Worm (Caenorhabditis elegans) whole organism, L2 larva: ENCODE data around the gene K09C6.3.
A peak's percentile ranks its signal among the peaks of the same experiment; 100 is the strongest.
"Not testable (repeated sequence)": the region's sequence is repeated elsewhere in the genome, so short reads cannot be mapped to it uniquely, and the experiment has no call there.

ENCODE experiments used
- R02D3.7 ChIP-seq: fragments of 150-350 bp; optimal IDR thresholded peaks from 2 replicates; lab custom pipeline; 2014; ENCODE audit warnings: missing biosample characterization, missing genetic modification characterization
- aly-2 ChIP-seq: fragments of 150-350 bp; optimal IDR thresholded peaks from 2 replicates; lab custom pipeline; 2014; ENCODE audit warnings: missing biosample characterization, missing genetic modification characterization
- ama-1 ChIP-seq: fragments of 150-350 bp; optimal IDR thresholded peaks from 2 replicates; lab custom pipeline; 2018; ENCODE audit warnings: inconsistent platforms
- blmp-1 ChIP-seq: sonication (generic microtip); optimal IDR thresholded peaks from 2 replicates; lab custom pipeline; 2017; ENCODE audit warnings: missing genetic modification characterization, mild to moderate bottlenecking, missing compliant biosample characterization, antibody characterized with exemption, moderate library complexity; ENCODE audit not compliant: insufficient read depth
- ceh-16 ChIP-seq: fragments of 150-350 bp; optimal IDR thresholded peaks from 2 replicates; lab custom pipeline; 2014; ENCODE audit warnings: missing biosample characterization, missing genetic modification characterization
- ceh-82 ChIP-seq: fragments of 150-350 bp; optimal IDR thresholded peaks from 2 replicates; lab custom pipeline; 2014; ENCODE audit warnings: missing biosample characterization, missing genetic modification characterization
- crh-2 ChIP-seq: sonication (generic microtip); optimal IDR thresholded peaks from 2 replicates; lab custom pipeline; 2017; ENCODE audit warnings: missing biosample characterization, missing genetic modification characterization
- dmd-4 ChIP-seq: sonication (generic microtip); optimal IDR thresholded peaks from 2 replicates; lab custom pipeline; 2017; ENCODE audit warnings: missing biosample characterization, missing genetic modification characterization
- egl-27 ChIP-seq: sonication (generic microtip); optimal IDR thresholded peaks from 3 replicates; lab custom pipeline; 2017; ENCODE audit warnings: missing biosample characterization, missing genetic modification reagents, missing genetic modification characterization
- elt-3 ChIP-seq: sonication (generic microtip); optimal IDR thresholded peaks from 2 replicates; lab custom pipeline; 2017; ENCODE audit warnings: missing biosample characterization, missing genetic modification characterization
- fos-1 ChIP-seq: fragments of 150-350 bp; optimal IDR thresholded peaks from 2 replicates; lab custom pipeline; 2014; ENCODE audit warnings: missing biosample characterization, missing genetic modification characterization
- gmeb-1 ChIP-seq: fragments of 150-350 bp; optimal IDR thresholded peaks from 2 replicates; lab custom pipeline; 2014; ENCODE audit warnings: missing biosample characterization, missing genetic modification characterization
- lin-39 ChIP-seq: fragments of 150-350 bp; optimal IDR thresholded peaks from 2 replicates; lab custom pipeline; 2014; ENCODE audit warnings: missing biosample characterization, missing genetic modification reagents, missing genetic modification characterization
- lsy-2 ChIP-seq, 2 experiments: fragments of 150-350 bp in 1 of 2; sonication (generic microtip) in 1 of 2; optimal IDR thresholded peaks; 2 replicates each; lab custom pipeline; 2014 to 2017; ENCODE audit warnings: missing biosample characterization in 2 of 2, missing genetic modification characterization in 2 of 2
- mab-5 ChIP-seq: fragments of 150-350 bp; optimal IDR thresholded peaks from 2 replicates; lab custom pipeline; 2014; ENCODE audit warnings: missing biosample characterization, missing genetic modification characterization
- mdl-1 ChIP-seq, 2 experiments: fragments of 150-350 bp in 1 of 2; sonication (generic microtip) in 1 of 2; optimal IDR thresholded peaks; 2 replicates each; lab custom pipeline; 2017; ENCODE audit warnings: missing biosample characterization in 2 of 2, missing genetic modification characterization in 2 of 2
- nhr-10 ChIP-seq: sonication (generic microtip); optimal IDR thresholded peaks from 2 replicates; lab custom pipeline; 2017; ENCODE audit warnings: missing biosample characterization, missing genetic modification characterization
- nhr-12 ChIP-seq: fragments of 150-350 bp; optimal IDR thresholded peaks from 2 replicates; lab custom pipeline; 2014; ENCODE audit warnings: missing biosample characterization, missing genetic modification characterization
- nhr-129 ChIP-seq: fragments of 150-350 bp; optimal IDR thresholded peaks from 2 replicates; lab custom pipeline; 2014; ENCODE audit warnings: missing biosample characterization, missing genetic modification characterization
- nhr-6 ChIP-seq: fragments of 150-350 bp; optimal IDR thresholded peaks from 2 replicates; lab custom pipeline; 2014; ENCODE audit warnings: missing biosample characterization, missing genetic modification characterization
- nhr-77 ChIP-seq: fragments of 150-350 bp; optimal IDR thresholded peaks from 2 replicates; lab custom pipeline; 2014; ENCODE audit warnings: missing biosample characterization, missing genetic modification characterization
- peb-1 ChIP-seq: fragments of 150-350 bp; optimal IDR thresholded peaks from 2 replicates; lab custom pipeline; 2014; ENCODE audit warnings: missing biosample characterization, missing genetic modification characterization
- sem-4 ChIP-seq: fragments of 150-350 bp; optimal IDR thresholded peaks from 2 replicates; lab custom pipeline; 2014; ENCODE audit warnings: missing biosample characterization, missing genetic modification reagents, missing genetic modification characterization
- skn-1 ChIP-seq: sonication (generic microtip); optimal IDR thresholded peaks from 2 replicates; lab custom pipeline; 2017; ENCODE audit warnings: missing biosample characterization, missing genetic modification characterization
- snpc-4 ChIP-seq: fragments of 150-350 bp; optimal IDR thresholded peaks from 2 replicates; lab custom pipeline; 2014; ENCODE audit warnings: missing biosample characterization, missing genetic modification characterization
- unc-39 ChIP-seq: fragments of 150-350 bp; optimal IDR thresholded peaks from 2 replicates; lab custom pipeline; 2014; ENCODE audit warnings: missing biosample characterization, missing genetic modification characterization
- unc-62 ChIP-seq: fragments of 150-350 bp; optimal IDR thresholded peaks from 2 replicates; lab custom pipeline; 2014; ENCODE audit warnings: missing biosample characterization, missing genetic modification reagents, missing genetic modification characterization
- ztf-4 ChIP-seq: fragments of 150-350 bp; optimal IDR thresholded peaks from 2 replicates; lab custom pipeline; 2014; ENCODE audit warnings: missing biosample characterization, missing genetic modification characterization

Gene K09C6.3

ce11 chrV:843118-843517 lies 9.2 kb upstream of the K09C6.3 start, which contains the start of gene K09C6.8:
Gene K09C6.8 (minus strand): TSS chrV:843218.
- not testable (repeated sequence) for TF ChIP-seq nhr-77 (tag; lab: Kevin White, UChicago); fos-1; mab-5

- TF ChIP-seq R02D3.7 (tag; lab: Kevin White, UChicago) (no peak), egl-27 (tag; lab: Kevin White, UChicago) (no peak), mdl-1 (tag; optimal IDR thresholded peaks at IDR 0.05; lab: Kevin White, UChicago) (no peak), lin-39 (no peak), peb-1 (tag; lab: Kevin White, UChicago) (no peak), gmeb-1 (tag; lab: Kevin White, UChicago) (no peak)
Measured at ce11 chrV:847521-847920, 4.8 kb upstream of the K09C6.3 start, which contains the start of gene srbc-13. Gene srbc-13 (plus strand): TSS chrV:847821.

ce11 chrV:849042-849441 lies 3.2 kb upstream of the K09C6.3 start:
- TF ChIP-seq lin-39 (no peak), nhr-12 (tag; lab: Kevin White, UChicago) (no peak), lsy-2 (tag; optimal IDR thresholded peaks at IDR 0.05; lab: Kevin White, UChicago) (no peak), dmd-4 (tag; lab: Kevin White, UChicago) (no peak), sem-4 (tag; lab: Kevin White, UChicago) (no peak), R02D3.7 (tag; lab: Kevin White, UChicago) (no peak), unc-39 (tag; lab: Kevin White, UChicago) (no peak), ama-1 (lab: Kevin White, UChicago) (no peak), nhr-10 (no peak), ztf-4 (no peak)

ce11 chrV:849512-849911 lies 2.8 kb upstream of the K09C6.3 start, which contains the start of gene srbc-12:
Gene srbc-12 (plus strand): TSS chrV:849812.
- no peak for TF ChIP-seq aly-2 (tag; lab: Kevin White, UChicago)
- TF ChIP-seq egl-27 (tag; lab: Kevin White, UChicago) = no peak
- no peak for TF ChIP-seq ama-1 (lab: Kevin White, UChicago)
- no peak for TF ChIP-seq unc-62 (GFP tag; lab: Kevin White, UChicago)
- TF ChIP-seq lin-39 = no peak
- TF ChIP-seq nhr-129 (tag; lab: Kevin White, UChicago) = no peak
- TF ChIP-seq snpc-4 (tag; lab: Kevin White, UChicago) = no peak

- TF ChIP-seq crh-2 (tag; lab: Kevin White, UChicago) (no peak), skn-1 (no peak), unc-62 (GFP tag; lab: Kevin White, UChicago) (no peak), peb-1 (tag; lab: Kevin White, UChicago) (no peak), ztf-4 (no peak)
Measured at ce11 chrV:854966-855365, 2.7 kb downstream of the K09C6.3 start, which contains the start of gene K09C6.9. Gene K09C6.9 (minus strand): TSS chrV:855066.

- no peak for TF ChIP-seq crh-2 (tag; lab: Kevin White, UChicago)
- no peak for TF ChIP-seq nhr-6 (tag; lab: Kevin White, UChicago)
- TF ChIP-seq elt-3 (tag; lab: Kevin White, UChicago) = no peak
- TF ChIP-seq lsy-2 (tag; optimal IDR thresholded peaks at IDR 0.05; lab: Kevin White, UChicago) = no peak
- no peak for TF ChIP-seq blmp-1 (tag; lab: Kevin White, UChicago)
- no peak for TF ChIP-seq ceh-16 (tag; lab: Kevin White, UChicago)
Measured at ce11 chrV:856549-856948, 4.3 kb downstream of the K09C6.3 start, which contains the start of gene K09C6.2. Gene K09C6.2 (plus strand): TSS chrV:856849.

- peak; percentile 88 for TF ChIP-seq snpc-4 (tag; lab: Kevin White, UChicago)
- TF ChIP-seq ceh-82 (tag; lab: Kevin White, UChicago) = no peak
Measured at ce11 chrV:858841-859456, 6.7 kb downstream of the K09C6.3 start.
